Fruit fly (Drosophila melanogaster): ENCODE measurements around the gene inc.

The inc gene

DNA sequence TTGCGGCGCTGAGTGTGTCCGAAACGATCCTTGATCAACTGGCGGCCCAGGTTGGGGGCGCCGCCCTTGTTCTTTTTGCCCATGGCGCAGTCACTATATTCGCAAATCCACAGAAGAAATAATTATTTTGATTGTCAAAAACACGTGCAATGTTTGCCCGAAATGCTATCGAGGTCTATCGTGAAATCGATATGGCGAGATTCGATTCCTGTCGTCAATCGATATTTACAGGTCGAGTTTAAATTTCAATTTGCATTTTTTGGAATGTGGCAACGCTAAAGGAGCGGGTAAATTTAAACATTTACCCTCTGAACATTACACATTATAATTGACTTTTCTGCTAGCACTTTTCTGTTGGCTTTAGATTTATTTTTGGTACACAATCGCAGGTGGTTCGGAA is 19.2 kb upstream of the inc start, which contains the start of gene Ns3:
Gene Ns3, minus strand, starts transcription at position 188 of the 400 bp plus-strand sequence.
- TF ChIP-seq CG11902 (GFP tag; optimal IDR thresholded peaks at IDR 0.05) (no peak), Gug (GFP tag; IDR thresholded peaks at IDR 0.05) (no peak), acj6 (GFP tag; optimal IDR thresholded peaks at IDR 0.05) (no peak), CG34406 (GFP tag; optimal IDR thresholded peaks at IDR 0.05) (no peak), CG11294 (GFP tag; IDR thresholded peaks at IDR 0.05) (no peak), eg (GFP tag; IDR thresholded peaks at IDR 0.05) (no peak), dac (GFP tag; optimal IDR thresholded peaks at IDR 0.05) (no peak), Ets96B (tag; optimal IDR thresholded peaks at IDR 0.05) (no peak), CG6808 (GFP tag; optimal IDR thresholded peaks at IDR 0.05) (no peak), CG6163 (GFP tag; IDR thresholded peaks at IDR 0.05) (no peak)

DNA sequence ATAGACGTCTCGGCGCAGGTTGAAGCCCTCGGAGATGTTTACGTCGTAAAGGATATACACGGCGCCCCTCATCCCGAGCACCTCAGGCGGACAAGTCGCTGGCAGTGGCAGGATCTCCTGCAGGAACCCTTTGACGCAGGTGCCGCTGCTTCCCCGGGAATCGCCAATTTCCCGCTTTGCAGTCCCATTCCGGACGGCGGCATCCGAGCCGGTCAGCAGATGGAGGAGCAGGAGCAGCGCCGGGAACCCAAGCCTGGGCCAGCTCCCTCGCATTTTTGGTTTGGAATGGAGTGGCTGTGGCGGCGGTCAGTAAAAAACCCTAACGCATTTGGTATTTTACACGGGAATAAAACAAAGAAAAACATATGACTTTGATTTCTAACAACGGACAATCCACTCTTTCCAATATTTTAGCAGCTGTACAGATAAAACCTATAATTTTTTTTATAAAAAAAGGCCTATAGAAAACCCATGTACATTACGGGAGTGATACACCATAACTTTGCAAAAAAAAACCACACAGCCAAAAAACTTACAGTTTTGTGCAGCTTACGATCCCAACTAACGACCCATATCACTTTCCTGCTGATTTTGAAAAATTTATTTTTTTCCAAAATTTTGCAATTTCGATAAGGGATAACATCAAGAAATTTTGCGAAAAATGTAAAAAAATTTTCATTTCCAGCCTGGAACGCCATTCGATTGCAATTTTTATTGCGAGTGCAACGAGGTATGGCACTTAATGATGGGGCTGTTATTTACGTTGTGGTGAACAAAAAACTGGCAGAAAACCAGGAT is 17.4 kb upstream of the inc start, which contains the start of the genes O-fut2 and CG14777:
Gene O-fut2, minus strand, starts transcription at position 290 of the 798 bp plus-strand sequence.
Gene CG14777, plus strand, starts transcription at position 428 of the 798 bp plus-strand sequence.
- no peak for TF ChIP-seq salr (GFP tag; optimal IDR thresholded peaks at IDR 0.05)
- TF ChIP-seq CG16779 (tag; optimal IDR thresholded peaks at IDR 0.05), result no peak
- peak; percentile 32 for TF ChIP-seq CG3032 (tag; optimal IDR thresholded peaks at IDR 0.05)
- TF ChIP-seq CG8319 (GFP tag; optimal IDR thresholded peaks at IDR 0.05), result no peak
- TF ChIP-seq Eip75B (GFP tag; optimal IDR thresholded peaks at IDR 0.05), result peak; percentile 57
- peak; percentile 53 for TF ChIP-seq topi (GFP tag; optimal IDR thresholded peaks at IDR 0.05)
- TF ChIP-seq CG32006 (GFP tag; optimal IDR thresholded peaks at IDR 0.05), result peak; percentile 80
- TF ChIP-seq net (GFP tag; optimal IDR thresholded peaks at IDR 0.05), result no peak
- TF ChIP-seq CG8632 (GFP tag; optimal IDR thresholded peaks at IDR 0.05), result peak; percentile 32
- no peak for TF ChIP-seq spab (GFP tag; optimal IDR thresholded peaks at IDR 0.05)
- TF ChIP-seq Sox15 (GFP tag; optimal IDR thresholded peaks at IDR 0.05), result peak; percentile 43
- peak; percentile 92 for TF ChIP-seq Eip78C (GFP tag)
- TF ChIP-seq fkh (GFP tag; optimal IDR thresholded peaks at IDR 0.05), result no peak
- peak; percentile 81 for TF ChIP-seq pdm3 (GFP tag; optimal IDR thresholded peaks at IDR 0.05)
- peak; percentile 60; the same call in 1 of the 2 replicates for TF ChIP-seq Gug (GFP tag; IDR thresholded peaks at IDR 0.05)
- peak; percentile 67 for TF ChIP-seq Hr4 (GFP tag; optimal IDR thresholded peaks at IDR 0.05)
- TF ChIP-seq CG6854 (GFP tag; optimal IDR thresholded peaks at IDR 0.05), result no peak
- TF ChIP-seq CG15336 (GFP tag; IDR thresholded peaks at IDR 0.05), result peak; percentile 75
- TF ChIP-seq achi (GFP tag; optimal IDR thresholded peaks at IDR 0.05), result peak; percentile 60
- TF ChIP-seq CG7368 (GFP tag; optimal IDR thresholded peaks at IDR 0.05), result no peak
- no peak for TF ChIP-seq CG6808 (GFP tag; optimal IDR thresholded peaks at IDR 0.05)
- no peak for TF ChIP-seq Hr38 (GFP tag; optimal IDR thresholded peaks at IDR 0.05)
- TF ChIP-seq Ets21C (GFP tag; optimal IDR thresholded peaks at IDR 0.05), result peak; percentile 49
- peak; percentile 31 for TF ChIP-seq Lpt (GFP tag; optimal IDR thresholded peaks at IDR 0.05)
- TF ChIP-seq CG11762 (GFP tag; optimal IDR thresholded peaks at IDR 0.05; ENCODE audit: insufficient read depth), result peak; percentile 13
- no peak for TF ChIP-seq OdsH (GFP tag; optimal IDR thresholded peaks at IDR 0.05)
- TF ChIP-seq esn (GFP tag; optimal IDR thresholded peaks at IDR 0.05), result peak; percentile 69
- TF ChIP-seq cyc (GFP tag; optimal IDR thresholded peaks at IDR 0.05), result peak; percentile 47
- TF ChIP-seq CG6276 (GFP tag; optimal IDR thresholded peaks at IDR 0.05), result no peak
- TF ChIP-seq CG11294 (GFP tag; IDR thresholded peaks at IDR 0.05), result peak; percentile 12; the same call in 1 of the 2 replicates
- peak in 1 of 2 experiments; percentile 30 for TF ChIP-seq ss (GFP tag; optimal IDR thresholded peaks at IDR 0.05)
- peak; percentile 18 for TF ChIP-seq fd59A (GFP tag; optimal IDR thresholded peaks at IDR 0.05)
- TF ChIP-seq Hr39 (GFP tag; optimal IDR thresholded peaks at IDR 0.05), result peak; percentile 72
- TF ChIP-seq Ets96B (tag; optimal IDR thresholded peaks at IDR 0.05), result peak; percentile 13
- TF ChIP-seq svp (GFP tag), result peak; percentile 84
- peak; percentile 77 for TF ChIP-seq eg (GFP tag; IDR thresholded peaks at IDR 0.05)
- TF ChIP-seq fd85E (GFP tag; optimal IDR thresholded peaks at IDR 0.05), result no peak
- TF ChIP-seq CG6163 (GFP tag; IDR thresholded peaks at IDR 0.05), result peak; percentile 69
- TF ChIP-seq CG10669 (GFP tag; optimal IDR thresholded peaks at IDR 0.05), result no peak
- peak; percentile 54 for TF ChIP-seq CG6792 (GFP tag; optimal IDR thresholded peaks at IDR 0.05)
- peak; percentile 58 for TF ChIP-seq Smox (GFP tag; optimal IDR thresholded peaks at IDR 0.05)
- peak; percentile 59 for TF ChIP-seq CG31627 (GFP tag; optimal IDR thresholded peaks at IDR 0.05)
- TF ChIP-seq Met (GFP tag; optimal IDR thresholded peaks at IDR 0.05), result no peak
- TF ChIP-seq CG34406 (GFP tag; optimal IDR thresholded peaks at IDR 0.05), result peak; percentile 54
- no peak for TF ChIP-seq Eip93F (GFP tag; optimal IDR thresholded peaks at IDR 0.05)

Data from whole organism, prepupa.